Worm (Caenorhabditis elegans) whole organism, late embryonic: ENCODE measurements around the gene C47E12.12.

Source experiments
- ama-1 ChIP-seq: fragments of 150-350 bp; optimal IDR thresholded peaks from 2 replicates; lab custom pipeline; 2014
- nhr-11 ChIP-seq: fragments of 150-350 bp; optimal IDR thresholded peaks from 2 replicates; lab custom pipeline; 2014; ENCODE audit warnings: missing biosample characterization, missing genetic modification characterization
- ref-2 ChIP-seq: sonication (generic microtip); optimal IDR thresholded peaks from 2 replicates; lab custom pipeline; 2016; ENCODE audit warnings: missing genetic modification characterization, missing compliant biosample characterization
- tbx-2 ChIP-seq: sonication (generic microtip); optimal IDR thresholded peaks from 2 replicates; lab custom pipeline; 2016; ENCODE audit warnings: missing genetic modification characterization, missing compliant biosample characterization
- ttx-3 ChIP-seq: sonication (generic microtip); optimal IDR thresholded peaks from 2 replicates; lab custom pipeline; 2016; ENCODE audit warnings: missing genetic modification reagents, missing genetic modification characterization, missing compliant biosample characterization

ce11 chrIV:10001748-10002147 lies 29.2 kb upstream of the C47E12.12 start, which contains the start of gene C47E12.3:
- TF ChIP-seq ref-2 (no peak), ttx-3 (tag; lab: Kevin White, UChicago) (no peak), tbx-2 (tag; lab: Kevin White, UChicago) (no peak), nhr-11 (tag; lab: Kevin White, UChicago) (no peak), ama-1 (lab: Kevin White, UChicago) (no peak)
